Fruit fly (Drosophila melanogaster) whole organism, embryonic: ENCODE data around the gene CG6652.

Experiments
- Atf6 ChIP-seq: fragments of 200-800 bp; sonication (Bioruptor generic); IDR thresholded peaks from 2 replicates; pipeline ENCODE4 v1.3.6; 2022; ENCODE audit warnings: missing biosample characterization, missing genetic modification characterization
- CG10979 ChIP-seq: fragments of 200-800 bp; sonication (Bioruptor generic); optimal IDR thresholded peaks from 2 replicates; lab custom pipeline; 2018; ENCODE audit warnings: missing biosample characterization, mild to moderate bottlenecking, missing genetic modification characterization, moderate library complexity
- CG12299 ChIP-seq: fragments of 200-800 bp; sonication (Bioruptor generic); optimal IDR thresholded peaks from 2 replicates; lab custom pipeline; 2018; ENCODE audit warnings: missing biosample characterization, mild to moderate bottlenecking, missing genetic modification characterization
- CG13287 ChIP-seq: fragments of 200-800 bp; sonication (Bioruptor generic); IDR thresholded peaks from 2 replicates; pipeline ENCODE4 v1.3.6; 2022; ENCODE audit warnings: missing biosample characterization, missing genetic modification characterization; ENCODE audit not compliant: partially characterized antibody
- CG13775 ChIP-seq: fragments of 200-800 bp; sonication (Bioruptor generic); optimal IDR thresholded peaks from 3 replicates; lab custom pipeline; 2017; ENCODE audit warnings: missing biosample characterization, mild to moderate bottlenecking, missing genetic modification characterization
- CG14860 ChIP-seq: fragments of 200-800 bp; sonication (Bioruptor generic); IDR thresholded peaks from 3 replicates; pipeline ENCODE4 v1.3.6; 2022; ENCODE audit warnings: missing biosample characterization, missing genetic modification characterization; ENCODE audit not compliant: partially characterized antibody
- CG1602 ChIP-seq: fragments of 200-800 bp; sonication (Bioruptor generic); optimal IDR thresholded peaks from 3 replicates; lab custom pipeline; 2016; ENCODE audit warnings: missing biosample characterization, missing genetic modification characterization
- CG34422 ChIP-seq: fragments of 200-800 bp; sonication (Bioruptor generic); IDR thresholded peaks from 3 replicates; pipeline ENCODE4 v1.3.6; 2022; ENCODE audit warnings: missing biosample characterization, missing genetic modification characterization
- CG4820 ChIP-seq: fragments of 200-800 bp; sonication (Bioruptor generic); optimal IDR thresholded peaks from 3 replicates; lab custom pipeline; 2016; ENCODE audit warnings: missing biosample characterization, missing genetic modification characterization
- CG5953 ChIP-seq: fragments of 200-800 bp; sonication (Bioruptor generic); IDR thresholded peaks from 2 replicates; pipeline ENCODE4 v1.3.6; 2022; ENCODE audit warnings: missing biosample characterization, missing genetic modification characterization
- CG8290 ChIP-seq, 3 experiments: fragments of 200-800 bp; sonication (Bioruptor generic); optimal IDR thresholded peaks; 2 replicates each; lab custom pipeline; 2016 to 2019; ENCODE audit warnings: missing biosample characterization in 3 of 3, missing genetic modification characterization in 3 of 3, mild to moderate bottlenecking in 2 of 3, moderate library complexity in 1 of 3
- CG8765 ChIP-seq: fragments of 200-800 bp; sonication (Bioruptor generic); IDR thresholded peaks from 2 replicates; pipeline ENCODE4 v1.3.6; 2022; ENCODE audit warnings: missing biosample characterization, missing genetic modification characterization
- Dfd ChIP-seq, 2 experiments: fragments of >200 bp; optimal IDR thresholded peaks; 2 replicates each; lab custom pipeline; 2017; ENCODE audit warnings: missing biosample characterization in 2 of 2, missing genetic modification characterization in 2 of 2
- Dref ChIP-seq: fragments of 200-800 bp; sonication (Bioruptor generic); IDR thresholded peaks from 2 replicates; pipeline ENCODE4 v1.3.6; 2022; ENCODE audit warnings: missing biosample characterization, missing genetic modification characterization
- Drgx ChIP-seq: fragments of 200-800 bp; sonication (Bioruptor generic); IDR thresholded peaks from 2 replicates; pipeline ENCODE4 v1.3.6; 2022; ENCODE audit warnings: missing biosample characterization, missing genetic modification characterization
- Jarid2 ChIP-seq: fragments of 200-800 bp; sonication (Bioruptor generic); optimal IDR thresholded peaks from 3 replicates; lab custom pipeline; 2017; ENCODE audit warnings: mild to moderate bottlenecking, missing biosample characterization, missing genetic modification reagents, missing genetic modification characterization
- Med ChIP-seq: fragments of 200-800 bp; sonication (Bioruptor generic); peaks from one replicate; lab custom pipeline; 2016; ENCODE audit warnings: missing biosample characterization, missing genetic modification characterization, mild to moderate bottlenecking, inconsistent platforms, moderate library complexity
- al ChIP-seq: fragments of 200-800 bp; sonication (Bioruptor generic); IDR thresholded peaks from 2 replicates; pipeline ENCODE4 v1.3.6; 2022; ENCODE audit warnings: missing biosample characterization, missing genetic modification characterization
- amos ChIP-seq: fragments of 200-800 bp; sonication (Bioruptor generic); IDR thresholded peaks from 2 replicates; pipeline ENCODE4 v1.3.6; 2022; ENCODE audit warnings: missing biosample characterization, missing genetic modification characterization; ENCODE audit not compliant: partially characterized antibody
- ase ChIP-seq: fragments of 200-800 bp; sonication (Bioruptor generic); IDR thresholded peaks from 3 replicates; pipeline ENCODE4 v1.3.6; 2022; ENCODE audit warnings: missing biosample characterization, missing genetic modification characterization
- bsh ChIP-seq, 2 experiments: fragments of 200-800 bp; sonication (Bioruptor generic); optimal IDR thresholded peaks; 2 replicates each; lab custom pipeline; 2017 to 2018; ENCODE audit warnings: mild to moderate bottlenecking in 2 of 2, missing biosample characterization in 2 of 2, missing genetic modification characterization in 2 of 2, moderate library complexity in 1 of 2
- eve ChIP-seq, 2 experiments: fragments of >200 bp; optimal IDR thresholded peaks; 2 replicates each; lab custom pipeline; 2017; ENCODE audit warnings: missing biosample characterization in 2 of 2, missing genetic modification characterization in 2 of 2
- eyg ChIP-seq: fragments of 200-800 bp; sonication (Bioruptor generic); optimal IDR thresholded peaks from 3 replicates; lab custom pipeline; 2016; ENCODE audit warnings: missing biosample characterization, missing genetic modification characterization
- gcm2 ChIP-seq: fragments of 200-800 bp; sonication (Bioruptor generic); optimal IDR thresholded peaks from 2 replicates; lab custom pipeline; 2016; ENCODE audit warnings: missing biosample characterization, missing genetic modification characterization
- gem ChIP-seq: fragments of 200-800 bp; sonication (Bioruptor generic); optimal IDR thresholded peaks from 2 replicates; lab custom pipeline; 2019; ENCODE audit warnings: missing biosample characterization, mild to moderate bottlenecking, missing genetic modification characterization, moderate library complexity
- hkb ChIP-seq, 2 experiments: fragments of 200-800 bp in 1 of 2; fragments of >200 bp in 1 of 2; sonication (Bioruptor generic) in 1 of 2; IDR thresholded peaks in 1 of 2; optimal IDR thresholded peaks in 1 of 2; 2 replicates each; pipeline versions ENCODE4 v1.3.6 to Lab custom; 2017 to 2022; ENCODE audit warnings: missing biosample characterization in 1 of 2, missing genetic modification characterization in 1 of 2
- ken ChIP-seq: fragments of 200-800 bp; sonication (Bioruptor generic); IDR thresholded peaks from 3 replicates; pipeline ENCODE4 v1.3.6; 2022; ENCODE audit warnings: missing biosample characterization, missing genetic modification characterization
- knrl ChIP-seq: fragments of 200-800 bp; sonication (Bioruptor generic); IDR thresholded peaks from 3 replicates; pipeline ENCODE4 v1.3.6; 2022; ENCODE audit warnings: missing biosample characterization, missing genetic modification characterization; ENCODE audit not compliant: partially characterized antibody
- lab ChIP-seq: fragments of 200-800 bp; sonication (Bioruptor generic); optimal IDR thresholded peaks from 3 replicates; lab custom pipeline; 2017; ENCODE audit warnings: missing biosample characterization, missing genetic modification characterization, mild to moderate bottlenecking, moderate library complexity, missing genetic modification reagents
- lov ChIP-seq, 2 experiments: fragments of 200-800 bp in 1 of 2; fragments of >200 bp in 1 of 2; sonication (Bioruptor generic) in 1 of 2; IDR thresholded peaks in 1 of 2; optimal IDR thresholded peaks in 1 of 2; 2 replicates in 1 of 2; 3 replicates in 1 of 2; pipeline versions ENCODE4 v1.3.6 to Lab custom; 2017 to 2022; ENCODE audit warnings: missing biosample characterization in 1 of 2, missing genetic modification characterization in 1 of 2
- nmo ChIP-seq: fragments of 200-800 bp; sonication (Bioruptor generic); optimal IDR thresholded peaks from 2 replicates; lab custom pipeline; 2018; ENCODE audit warnings: missing biosample characterization, mild to moderate bottlenecking, missing genetic modification characterization, moderate library complexity
- nom ChIP-seq: fragments of 200-800 bp; sonication (Bioruptor generic); optimal IDR thresholded peaks from 2 replicates; lab custom pipeline; 2017; ENCODE audit warnings: missing biosample characterization, missing genetic modification characterization, mild to moderate bottlenecking, moderate library complexity, missing genetic modification reagents
- phol ChIP-seq: fragments of 200-800 bp; sonication (Bioruptor generic); optimal IDR thresholded peaks from 3 replicates; lab custom pipeline; 2018; ENCODE audit warnings: missing biosample characterization, mild to moderate bottlenecking, missing genetic modification characterization, moderate library complexity
- sc ChIP-seq, 3 experiments: fragments of >200 bp in 2 of 3; fragments of 200-800 bp in 1 of 3; sonication (Bioruptor generic) in 1 of 3; optimal IDR thresholded peaks; 2 replicates in 2 of 3; 3 replicates in 1 of 3; lab custom pipeline; 2017; ENCODE audit warnings: mild to moderate bottlenecking in 1 of 3, missing biosample characterization in 1 of 3, missing genetic modification characterization in 1 of 3, missing genetic modification reagents in 1 of 3
- sens ChIP-seq: fragments of 200-800 bp; sonication (Bioruptor generic); peaks from one replicate; lab custom pipeline; 2016; ENCODE audit warnings: missing biosample characterization, missing genetic modification characterization
- slbo ChIP-seq: fragments of 200-800 bp; sonication (Bioruptor generic); IDR thresholded peaks from 2 replicates; pipeline ENCODE4 v1.3.6; 2022; ENCODE audit warnings: missing biosample characterization, missing genetic modification characterization
- so ChIP-seq: fragments of 200-800 bp; sonication (Bioruptor generic); IDR thresholded peaks from 3 replicates; pipeline ENCODE4 v1.3.6; 2022; ENCODE audit warnings: missing biosample characterization, missing genetic modification characterization
- sr ChIP-seq: fragments of 200-800 bp; sonication (Bioruptor generic); IDR thresholded peaks from 3 replicates; pipeline ENCODE4 v1.3.6; 2022; ENCODE audit warnings: missing biosample characterization, missing genetic modification characterization
- stc ChIP-seq: fragments of 200-800 bp; sonication (Bioruptor generic); IDR thresholded peaks from 2 replicates; pipeline ENCODE4 v1.3.6; 2022; ENCODE audit warnings: missing biosample characterization, missing genetic modification characterization
- sug ChIP-seq: fragments of 200-800 bp; optimal IDR thresholded peaks from 2 replicates; lab custom pipeline; 2019; ENCODE audit warnings: missing biosample characterization, mild to moderate bottlenecking, missing genetic modification characterization, moderate library complexity
- vvl ChIP-seq: fragments of 200-800 bp; sonication (Bioruptor generic); IDR thresholded peaks from 2 replicates; pipeline ENCODE4 v1.3.6; 2022; ENCODE audit warnings: missing biosample characterization, missing genetic modification characterization
- zen2 ChIP-seq: fragments of 200-800 bp; sonication (Bioruptor generic); IDR thresholded peaks from 3 replicates; pipeline ENCODE4 v1.3.6; 2022; ENCODE audit warnings: missing biosample characterization, missing genetic modification characterization; ENCODE audit not compliant: partially characterized antibody

Gene CG6652

DNA sequence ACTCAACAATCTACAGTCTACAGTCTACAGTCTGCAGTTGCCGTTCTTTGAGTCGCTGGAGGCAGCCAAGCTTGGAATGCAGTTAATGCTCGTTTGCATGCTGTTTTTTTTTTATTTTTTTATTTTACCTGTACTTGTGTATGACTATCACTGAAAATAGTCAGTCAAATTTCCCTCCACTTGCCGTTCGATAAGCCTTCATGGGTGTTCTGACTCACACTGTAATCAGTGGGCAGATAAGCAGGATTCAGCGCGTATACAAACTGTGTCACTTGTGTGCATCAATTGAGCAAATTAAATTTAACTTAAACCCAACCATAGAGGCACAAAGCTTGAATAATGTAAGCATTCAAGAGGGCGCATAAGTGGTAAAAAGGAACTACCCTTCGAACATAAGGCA is 45.3 kb downstream of the CG6652 start:
- TF ChIP-seq CG12299 (tag; lab: Kevin White, UChicago) (no peak), sens (GFP tag; lab: Kevin White, UChicago) (peak; percentile 23), sug (peak; percentile 24)
- TF ChIP-seq, all 482 proteins: peak for 2

DNA sequence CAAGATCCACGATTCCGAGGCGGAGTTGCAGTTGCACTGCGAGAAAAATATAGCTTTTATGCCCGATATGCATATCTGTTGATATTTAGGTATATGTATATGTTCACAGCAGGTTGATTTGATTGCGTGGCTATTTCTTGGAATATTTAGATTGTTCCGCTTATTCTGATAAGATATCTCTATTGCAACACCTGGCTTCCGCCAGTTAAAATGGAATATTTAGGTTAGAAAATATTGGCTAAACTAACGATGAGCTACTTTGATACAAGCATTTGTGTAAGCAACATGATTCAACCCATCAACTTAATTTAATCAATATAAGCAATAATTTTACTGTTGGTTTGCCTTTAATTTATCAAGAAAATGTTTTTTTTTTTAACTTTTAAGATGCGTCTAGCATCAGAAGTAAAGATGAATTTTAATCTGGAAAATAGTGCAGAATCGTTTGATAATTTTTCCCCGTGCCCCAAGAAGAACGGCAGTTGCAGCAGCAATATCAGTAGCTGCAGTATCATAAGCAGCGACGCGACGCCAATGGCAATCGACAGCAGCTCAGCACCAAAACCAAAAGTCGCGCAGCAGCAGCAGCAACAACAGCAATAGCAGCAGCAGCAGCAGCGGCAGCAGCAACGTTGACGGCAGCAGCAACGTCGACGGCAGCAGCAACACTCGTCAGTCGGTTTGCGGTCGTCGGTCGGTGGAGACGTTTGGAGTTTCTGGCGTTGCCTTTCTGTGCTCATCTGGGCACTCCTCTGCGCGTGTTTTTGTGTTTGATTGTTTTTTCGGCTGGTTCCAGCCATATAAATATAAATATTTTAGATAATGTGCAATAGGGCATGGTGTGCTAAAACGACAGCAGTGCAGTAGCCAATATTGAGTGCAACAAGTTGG is 46.8 kb downstream of the CG6652 start:
- 0 out of 3 replicates have a peak, but pooled peaks have one; percentile 19 for TF ChIP-seq so
- peak; percentile 31; the same call in 1 of the 2 replicates for TF ChIP-seq Atf6
- TF ChIP-seq Drgx (GFP tag; lab: Robert Waterston, UW): peak; percentile 34
- TF ChIP-seq zen2 (GFP tag; lab: Robert Waterston, UW): 0 out of 3 replicates have a peak, but pooled peaks have one; percentile 28
- 0 out of 3 replicates have a peak, but pooled peaks have one; percentile 8 for TF ChIP-seq CG34422 (GFP tag; lab: Robert Waterston, UW)
- no peak for TF ChIP-seq CG8765 (GFP tag; lab: Robert Waterston, UW)
- peak; percentile 24; the same call in 1 of the 2 replicates for TF ChIP-seq vvl
- TF ChIP-seq lab (GFP tag; lab: Kevin White, UChicago): no peak
- TF ChIP-seq sc (optimal IDR thresholded peaks at IDR 0.05; lab: Kevin White, UChicago): no peak
- TF ChIP-seq sc (GFP tag; optimal IDR thresholded peaks at IDR 0.05; lab: Kevin White, UChicago): peak; percentile 27
- TF ChIP-seq amos (GFP tag; lab: Robert Waterston, UW): peak; percentile 28; the same call in 1 of the 2 replicates
- TF ChIP-seq bsh (GFP tag; optimal IDR thresholded peaks at IDR 0.05; lab: Kevin White, UChicago): peak in 1 of 2 experiments; percentile 77
- TF ChIP-seq Jarid2 (GFP tag; lab: Kevin White, UChicago): peak; percentile 84
- peak; percentile 33 for TF ChIP-seq nmo (GFP tag; lab: Kevin White, UChicago)
- no peak for TF ChIP-seq eyg
- TF ChIP-seq Med (GFP tag; lab: Kevin White, UChicago): peak; percentile 89
- peak; percentile 8 for TF ChIP-seq CG1602 (GFP tag; lab: Kevin White, UChicago)
- no peak for TF ChIP-seq CG13775 (GFP tag; lab: Kevin White, UChicago)
- peak; percentile 37; the same call in 1 of the 2 replicates for TF ChIP-seq CG5953 (GFP tag; lab: Robert Waterston, UW)
- TF ChIP-seq eve (GFP tag; optimal IDR thresholded peaks at IDR 0.05; lab: Kevin White, UChicago): peak in 1 of 2 experiments; percentile 59
- peak; percentile 39; the same call in 1 of the 2 replicates for TF ChIP-seq CG13287
- TF ChIP-seq stc: peak; percentile 28; the same call in 1 of the 2 replicates
- TF ChIP-seq ken (GFP tag; lab: Robert Waterston, UW): 0 out of 3 replicates have a peak, but pooled peaks have one; percentile 24
- TF ChIP-seq gem (tag; lab: Kevin White, UChicago): peak; percentile 38
- 0 out of 3 replicates have a peak, but pooled peaks have one; percentile 42 for TF ChIP-seq sr (GFP tag; lab: Robert Waterston, UW)
- peak; percentile 26 for TF ChIP-seq CG10979 (tag; lab: Kevin White, UChicago)
- TF ChIP-seq gcm2 (GFP tag; lab: Kevin White, UChicago): no peak
- TF ChIP-seq CG14860 (GFP tag; lab: Robert Waterston, UW): 0 out of 3 replicates have a peak, but pooled peaks have one; percentile 41
- TF ChIP-seq knrl (GFP tag; lab: Robert Waterston, UW): 0 out of 3 replicates have a peak, but pooled peaks have one; percentile 14
- peak; percentile 25 for TF ChIP-seq phol (tag; lab: Kevin White, UChicago)
- TF ChIP-seq Dfd (GFP tag; optimal IDR thresholded peaks at IDR 0.05; lab: Kevin White, UChicago): peak in 1 of 2 experiments; percentile 71
- no peak for TF ChIP-seq lov (optimal IDR thresholded peaks at IDR 0.05; lab: Kevin White, UChicago)
- 0 out of 3 replicates have a peak, but pooled peaks have one; percentile 52 for TF ChIP-seq lov (GFP tag; IDR thresholded peaks at IDR 0.05; lab: Robert Waterston, UW)
- TF ChIP-seq al: no peak
- TF ChIP-seq ase (GFP tag; lab: Robert Waterston, UW): no peak
- no peak for TF ChIP-seq Dref (GFP tag; lab: Robert Waterston, UW)
- peak; percentile 6 for TF ChIP-seq CG4820 (GFP tag; lab: Kevin White, UChicago)
- TF ChIP-seq CG8290 (GFP tag; optimal IDR thresholded peaks at IDR 0.05; lab: Kevin White, UChicago): no peak
- TF ChIP-seq CG8290 (tag; optimal IDR thresholded peaks at IDR 0.05; lab: Kevin White, UChicago): peak in 1 of 2 experiments; percentile 4
- peak; percentile 48 for TF ChIP-seq nom (GFP tag; lab: Kevin White, UChicago)
- no peak for TF ChIP-seq hkb (optimal IDR thresholded peaks at IDR 0.05; lab: Kevin White, UChicago)
- TF ChIP-seq hkb (GFP tag; IDR thresholded peaks at IDR 0.05; lab: Robert Waterston, UW): peak; percentile 32; the same call in 1 of the 2 replicates
- 0 out of 2 replicates have a peak, but pooled peaks have one; percentile 4 for TF ChIP-seq slbo (GFP tag; lab: Robert Waterston, UW)
